Fruit fly (Drosophila melanogaster): ENCODE measurements around the gene mura.

dm6 chr3R:9577382-9578137 is 26.0 kb upstream of the mura start, which contains the start of the genes Kap-alpha3 and Son:
- TF ChIP-seq CG8119 (GFP tag; IDR thresholded peaks at IDR 0.05) (0 out of 3 replicates have a peak, but pooled peaks have one; percentile 41), lz (GFP tag; optimal IDR thresholded peaks at IDR 0.05) (peak; percentile 91), CG8319 (GFP tag; optimal IDR thresholded peaks at IDR 0.05) (peak; percentile 75), Eip75B (GFP tag; optimal IDR thresholded peaks at IDR 0.05) (peak; percentile 90), Sox15 (GFP tag; optimal IDR thresholded peaks at IDR 0.05) (peak; percentile 76), CG6854 (GFP tag; optimal IDR thresholded peaks at IDR 0.05) (peak; percentile 92), CG10669 (GFP tag; optimal IDR thresholded peaks at IDR 0.05) (peak; percentile 75), CG9139 (GFP tag; optimal IDR thresholded peaks at IDR 0.05) (peak; percentile 83), pdm3 (GFP tag; optimal IDR thresholded peaks at IDR 0.05) (peak; percentile 88), salr (GFP tag; optimal IDR thresholded peaks at IDR 0.05) (peak; percentile 70 to 82)
